Worm (Caenorhabditis elegans): Measurements from ENCODE around the gene Y105C5B.3.

ce11 chrIV:15872633-15873032, 11.4 kb upstream of the Y105C5B.3 start, which contains the start of gene gcy-25:
- TF ChIP-seq ztf-29 (GFP tag; IDR thresholded peaks at IDR 0.05) (no peak), klf-2 (GFP tag; conservative IDR thresholded peaks at IDR 0.05) (no peak)
